Worm (Caenorhabditis elegans) whole organism, young adult: ENCODE measurements around the gene srw-59.

Experiments
- F10E7.11 ChIP-seq: sonication (generic microtip); optimal IDR thresholded peaks from 2 replicates; lab custom pipeline; 2017; ENCODE audit warnings: mild to moderate bottlenecking, missing genetic modification characterization, moderate library complexity, missing compliant biosample characterization
- Y53G8AR.9 ChIP-seq: fragments of 200-800 bp; sonication (Bioruptor generic); conservative IDR thresholded peaks from 2 replicates; pipeline ENCODE4 v1.3.6; 2022; ENCODE audit warnings: missing genetic modification reagents, missing genetic modification characterization, missing compliant biosample characterization
- Y95B8A.8 ChIP-seq: fragments of 200-800 bp; sonication (Bioruptor generic); IDR thresholded peaks from 2 replicates; pipeline ENCODE4 v1.3.6; 2022; ENCODE audit warnings: missing genetic modification reagents, missing genetic modification characterization, missing compliant biosample characterization
- ama-1 ChIP-seq, 3 experiments: fragments of 150-350 bp in 1 of 3; sonication (generic microtip) in 2 of 3; optimal IDR thresholded peaks; 2 replicates each; lab custom pipeline; 2014 to 2018; ENCODE audit warnings: missing biosample characterization in 2 of 3, missing genetic modification characterization in 2 of 3, missing genetic modification reagents in 2 of 3
- aptf-3 ChIP-seq: fragments of 200-800 bp; sonication (Bioruptor generic); IDR thresholded peaks from 2 replicates; pipeline ENCODE4 v1.3.6; 2022; ENCODE audit warnings: missing genetic modification characterization, missing compliant biosample characterization
- attf-5 ChIP-seq: fragments of 200-800 bp; sonication (Bioruptor generic); optimal IDR thresholded peaks from 2 replicates; lab custom pipeline; 2018; ENCODE audit warnings: mild to moderate bottlenecking, missing genetic modification characterization, missing compliant biosample characterization
- bed-1 ChIP-seq: fragments of 200-800 bp; sonication (Bioruptor generic); IDR thresholded peaks from 2 replicates; pipeline ENCODE4 v1.3.6; 2022; ENCODE audit warnings: missing genetic modification reagents, missing genetic modification characterization, missing compliant biosample characterization
- chd-7 ChIP-seq: sonication (generic microtip); optimal IDR thresholded peaks from 2 replicates; lab custom pipeline; 2016; ENCODE audit warnings: mild to moderate bottlenecking, missing genetic modification characterization, moderate library complexity, missing compliant biosample characterization
- lag-1 ChIP-seq: fragments of 200-800 bp; sonication (Bioruptor generic); IDR thresholded peaks from 2 replicates; pipeline ENCODE4 v1.3.6; 2022; ENCODE audit warnings: missing genetic modification reagents, missing genetic modification characterization, missing compliant biosample characterization
- nfya-1 ChIP-seq: sonication (generic microtip); optimal IDR thresholded peaks from 2 replicates; lab custom pipeline; 2017; ENCODE audit warnings: antibody characterized with exemption, missing compliant biosample characterization, missing genetic modification characterization, borderline replicate concordance; ENCODE audit not compliant: insufficient read depth
- nfyb-1 ChIP-seq: fragments of 200-800 bp; sonication (Bioruptor generic); IDR thresholded peaks from 2 replicates; pipeline ENCODE4 v1.3.6; 2022; ENCODE audit warnings: missing genetic modification reagents, missing genetic modification characterization, missing compliant biosample characterization
- pha-4 ChIP-seq: fragments of 150-350 bp; sonication (generic microtip); optimal IDR thresholded peaks from 2 replicates; lab custom pipeline; 2014; ENCODE audit warnings: missing biosample characterization, missing genetic modification reagents, missing genetic modification characterization
- unc-130 ChIP-seq: sonication (generic microtip); optimal IDR thresholded peaks from 2 replicates; lab custom pipeline; 2016; ENCODE audit warnings: missing genetic modification reagents, missing genetic modification characterization, missing compliant biosample characterization

- TF ChIP-seq nfyb-1 (GFP tag; lab: Robert Waterston, UW) (no peak), nfya-1 (no peak), ama-1 (optimal IDR thresholded peaks at IDR 0.05; lab: Kevin White, UChicago) (no peak), ama-1 (GFP tag; optimal IDR thresholded peaks at IDR 0.05; lab: Kevin White, UChicago) (no peak), Y95B8A.8 (GFP tag; lab: Robert Waterston, UW) (no peak), pha-4 (no peak), bed-1 (GFP tag; lab: Robert Waterston, UW) (no peak), aptf-3 (no peak), F10E7.11 (no peak), chd-7 (tag; lab: Kevin White, UChicago) (no peak), attf-5 (GFP tag; lab: Kevin White, UChicago) (no peak), unc-130 (no peak), Y53G8AR.9 (GFP tag; lab: Robert Waterston, UW) (no peak), lag-1 (GFP tag; lab: Robert Waterston, UW) (no peak)
Observed at ce11 chrV:15957098-15957497, 6.3 kb upstream of the srw-59 start, which contains the start of gene F36G9.3.
